Fruit fly (Drosophila melanogaster) whole organism, pupa: ENCODE results near the gene CG8260.

Experiments used
- CG10348 ChIP-seq: fragments of 200-800 bp; sonication (Bioruptor generic); IDR thresholded peaks from 2 replicates; pipeline ENCODE4 v1.3.6; 2022; ENCODE audit warnings: missing biosample characterization, missing genetic modification characterization
- CG12605 ChIP-seq: fragments of 200-800 bp; sonication (Bioruptor generic); IDR thresholded peaks from 2 replicates; pipeline ENCODE4 v1.3.6; 2022; ENCODE audit warnings: missing biosample characterization, missing genetic modification characterization
- CG13204 ChIP-seq: fragments of 200-800 bp; sonication (Bioruptor generic); optimal IDR thresholded peaks from 2 replicates; lab custom pipeline; 2018; ENCODE audit warnings: missing biosample characterization, mild to moderate bottlenecking, missing genetic modification characterization, moderate library complexity
- CG14655 ChIP-seq: fragments of 200-800 bp; sonication (Bioruptor generic); optimal IDR thresholded peaks from 3 replicates; lab custom pipeline; 2017; ENCODE audit warnings: mild to moderate bottlenecking, missing biosample characterization, missing genetic modification reagents, missing genetic modification characterization
- CG15710 ChIP-seq: fragments of 200-800 bp; sonication (Bioruptor generic); optimal IDR thresholded peaks from 2 replicates; lab custom pipeline; 2018; ENCODE audit warnings: missing biosample characterization, mild to moderate bottlenecking, missing genetic modification characterization, moderate library complexity
- CG17806 ChIP-seq: fragments of 200-800 bp; sonication (Bioruptor generic); optimal IDR thresholded peaks from 2 replicates; lab custom pipeline; 2018; ENCODE audit warnings: missing biosample characterization, mild to moderate bottlenecking, missing genetic modification characterization, moderate library complexity
- CG32121 ChIP-seq: fragments of 200-800 bp; sonication (Bioruptor generic); IDR thresholded peaks from 2 replicates; pipeline ENCODE4 v1.3.6; 2022; ENCODE audit warnings: missing biosample characterization, missing genetic modification characterization
- CG34367 ChIP-seq: fragments of 200-800 bp; sonication (Bioruptor generic); optimal IDR thresholded peaks from 2 replicates; lab custom pipeline; 2018; ENCODE audit warnings: missing biosample characterization, mild to moderate bottlenecking, missing genetic modification characterization
- CG4496 ChIP-seq: fragments of 200-800 bp; sonication (Bioruptor generic); IDR thresholded peaks from 3 replicates; pipeline ENCODE4 v1.3.6; 2022; ENCODE audit warnings: missing biosample characterization, missing genetic modification characterization
- CG8159 ChIP-seq: fragments of 200-800 bp; sonication (Bioruptor generic); optimal IDR thresholded peaks from 3 replicates; lab custom pipeline; 2018; ENCODE audit warnings: missing biosample characterization, mild to moderate bottlenecking, missing genetic modification characterization, moderate library complexity
- CG8301 ChIP-seq: fragments of 200-800 bp; sonication (Bioruptor generic); optimal IDR thresholded peaks from 2 replicates; lab custom pipeline; 2018; ENCODE audit warnings: missing biosample characterization, mild to moderate bottlenecking, missing genetic modification characterization
- CG9948 ChIP-seq: fragments of 200-800 bp; sonication (Bioruptor generic); optimal IDR thresholded peaks from 2 replicates; lab custom pipeline; 2018; ENCODE audit warnings: missing biosample characterization, mild to moderate bottlenecking, missing genetic modification characterization, moderate library complexity
- D1 ChIP-seq: fragments of 200-800 bp; sonication (Bioruptor generic); optimal IDR thresholded peaks from 2 replicates; lab custom pipeline; 2018; ENCODE audit warnings: missing biosample characterization, mild to moderate bottlenecking, missing genetic modification characterization, moderate library complexity
- EcR ChIP-seq: fragments of 200-800 bp; sonication (Bioruptor generic); optimal IDR thresholded peaks from 3 replicates; lab custom pipeline; 2019; ENCODE audit warnings: missing biosample characterization, missing genetic modification characterization, mild to moderate bottlenecking, moderate library complexity, missing genetic modification reagents
- Ets98B ChIP-seq: fragments of 200-800 bp; sonication (Bioruptor generic); IDR thresholded peaks from 2 replicates; pipeline ENCODE4 v1.3.6; 2022; ENCODE audit warnings: missing biosample characterization, missing genetic modification characterization
- Pif1A ChIP-seq: fragments of 200-800 bp; sonication (Bioruptor generic); optimal IDR thresholded peaks from 3 replicates; lab custom pipeline; 2016; ENCODE audit warnings: missing biosample characterization, missing genetic modification characterization
- Pif1B ChIP-seq: fragments of 200-800 bp; sonication (Bioruptor generic); optimal IDR thresholded peaks from 3 replicates; lab custom pipeline; 2016; ENCODE audit warnings: missing biosample characterization, missing genetic modification characterization
- Snoo ChIP-seq: fragments of 200-800 bp; sonication (Bioruptor generic); optimal IDR thresholded peaks from 3 replicates; lab custom pipeline; 2017; ENCODE audit warnings: missing biosample characterization, mild to moderate bottlenecking, missing genetic modification characterization, inconsistent platforms
- fd96Ca ChIP-seq: fragments of 200-800 bp; sonication (Bioruptor generic); IDR thresholded peaks from 3 replicates; pipeline ENCODE4 v1.3.6; 2022; ENCODE audit warnings: missing biosample characterization, missing genetic modification characterization
- gl ChIP-seq: fragments of 200-800 bp; sonication (Bioruptor generic); optimal IDR thresholded peaks from 2 replicates; lab custom pipeline; 2018; ENCODE audit warnings: missing biosample characterization, mild to moderate bottlenecking, missing genetic modification characterization
- rn ChIP-seq: fragments of 200-800 bp; sonication (Bioruptor generic); IDR thresholded peaks from 2 replicates; pipeline ENCODE4 v1.3.6; 2022; ENCODE audit warnings: missing biosample characterization, missing genetic modification characterization

The CG8260 gene

DNA sequence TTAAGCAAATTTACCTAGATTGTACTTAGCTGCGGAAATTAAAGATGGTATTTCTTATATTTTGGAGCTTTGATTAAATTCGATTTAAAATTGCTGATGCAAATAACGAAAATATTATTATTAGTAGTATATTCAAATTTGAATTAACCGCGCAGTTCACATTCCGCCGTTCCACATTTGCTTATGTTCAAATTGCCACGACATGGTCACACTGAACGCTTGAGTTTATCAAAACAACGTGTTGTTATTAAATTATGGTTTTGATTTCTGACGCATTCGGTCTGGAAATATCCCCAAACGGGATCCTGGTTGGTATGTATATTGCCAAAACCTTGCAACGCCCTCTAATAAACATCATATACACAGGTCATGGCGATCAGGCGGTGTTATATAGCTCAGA lies 13.3 kb downstream of the CG8260 start, which contains the start of gene CG33172:
Gene CG33172, plus strand, starts transcription at position 208 of the 400 bp plus-strand sequence.
- TF ChIP-seq Pif1A (no peak), CG15710 (tag; lab: Kevin White, UChicago) (no peak)

DNA sequence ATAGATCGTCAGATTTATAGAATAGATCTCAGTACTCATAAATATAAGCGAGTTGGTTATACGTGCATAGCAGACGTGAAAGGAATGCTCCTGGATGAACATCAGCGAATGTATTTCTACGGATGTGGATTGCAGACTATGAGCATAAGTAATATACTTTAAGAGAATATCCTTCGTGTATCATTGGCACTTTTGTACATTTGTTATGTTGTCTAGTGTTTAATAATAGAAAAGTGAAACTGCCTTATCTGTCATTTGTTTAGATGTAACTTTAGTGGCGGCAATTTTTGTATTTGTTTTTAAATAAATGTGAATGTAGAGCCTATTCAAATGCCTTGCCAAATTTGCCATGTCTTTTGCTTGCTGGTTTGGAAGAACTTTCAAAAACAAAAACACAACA lies 16.5 kb downstream of the CG8260 start, which contains the start of gene CG43672:
Gene CG43672, plus strand, starts transcription at position 301 of the 400 bp plus-strand sequence.
- no peak for TF ChIP-seq Ets98B (GFP tag; lab: Robert Waterston, UW)
- TF ChIP-seq CG34367 (tag; lab: Kevin White, UChicago) = no peak
- TF ChIP-seq Snoo (tag; lab: Kevin White, UChicago) = no peak
- no peak for TF ChIP-seq CG8159 (tag; lab: Kevin White, UChicago)
- TF ChIP-seq CG13204 (GFP tag; lab: Kevin White, UChicago) = no peak
- no peak for TF ChIP-seq fd96Ca (GFP tag; lab: Robert Waterston, UW)
- no peak for TF ChIP-seq CG9948 (tag; lab: Kevin White, UChicago)

DNA sequence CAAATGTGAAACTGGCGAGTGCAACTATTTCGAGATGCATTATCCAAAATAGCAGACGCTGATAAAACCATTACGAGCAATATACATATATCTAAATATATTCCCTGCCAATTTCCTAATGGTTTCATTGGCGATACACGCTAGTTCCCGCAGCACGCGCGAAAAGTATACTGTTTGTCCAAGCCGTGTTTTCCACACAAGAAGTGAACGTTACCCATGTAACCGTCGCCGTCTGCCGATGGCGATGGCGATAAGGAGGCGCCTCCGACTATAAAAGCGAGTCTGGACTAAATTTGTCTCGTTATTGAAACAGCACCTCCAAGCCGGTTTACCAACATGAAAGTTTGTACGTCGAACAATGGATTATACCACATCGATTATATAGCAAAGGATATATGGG lies 22.7 kb downstream of the CG8260 start, which contains the start of gene CG43673:
Gene CG43673, plus strand, starts transcription at position 301 of the 400 bp plus-strand sequence.
- TF ChIP-seq EcR (GFP tag; lab: Kevin White, UChicago) = no peak

DNA sequence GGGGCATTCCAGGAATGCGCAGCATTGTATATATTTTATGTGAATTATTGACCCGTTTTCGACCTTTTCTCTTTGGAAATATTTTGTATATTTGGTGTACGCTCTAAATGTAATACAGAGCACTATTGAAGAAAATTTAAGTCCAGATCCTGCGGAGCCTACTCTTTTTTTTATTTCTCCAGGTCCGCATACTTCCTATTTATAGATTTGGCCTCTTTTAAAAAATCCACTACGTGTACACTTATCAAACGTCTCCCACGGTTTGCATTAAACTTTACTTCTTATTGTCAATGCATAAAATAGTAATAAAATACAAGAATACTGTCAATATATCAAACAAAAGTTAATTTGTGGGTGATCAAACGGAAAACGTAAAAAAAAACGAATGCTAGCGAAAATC lies 27.5 kb downstream of the CG8260 start, which contains the start of gene Efhc1.1:
Gene Efhc1.1, minus strand, starts transcription at position 101 of the 400 bp plus-strand sequence.
- no peak for TF ChIP-seq CG17806 (tag; lab: Kevin White, UChicago)
- no peak for TF ChIP-seq CG8301 (tag; lab: Kevin White, UChicago)
- no peak for TF ChIP-seq Pif1B (GFP tag; lab: Kevin White, UChicago)
- TF ChIP-seq gl = no peak
- TF ChIP-seq CG12605 (GFP tag; lab: Robert Waterston, UW) = no peak
- no peak for TF ChIP-seq CG8159 (tag; lab: Kevin White, UChicago)
- TF ChIP-seq Ets98B (GFP tag; lab: Robert Waterston, UW) = no peak
- TF ChIP-seq CG15710 (tag; lab: Kevin White, UChicago) = no peak
- no peak for TF ChIP-seq D1 (tag; lab: Kevin White, UChicago)

DNA sequence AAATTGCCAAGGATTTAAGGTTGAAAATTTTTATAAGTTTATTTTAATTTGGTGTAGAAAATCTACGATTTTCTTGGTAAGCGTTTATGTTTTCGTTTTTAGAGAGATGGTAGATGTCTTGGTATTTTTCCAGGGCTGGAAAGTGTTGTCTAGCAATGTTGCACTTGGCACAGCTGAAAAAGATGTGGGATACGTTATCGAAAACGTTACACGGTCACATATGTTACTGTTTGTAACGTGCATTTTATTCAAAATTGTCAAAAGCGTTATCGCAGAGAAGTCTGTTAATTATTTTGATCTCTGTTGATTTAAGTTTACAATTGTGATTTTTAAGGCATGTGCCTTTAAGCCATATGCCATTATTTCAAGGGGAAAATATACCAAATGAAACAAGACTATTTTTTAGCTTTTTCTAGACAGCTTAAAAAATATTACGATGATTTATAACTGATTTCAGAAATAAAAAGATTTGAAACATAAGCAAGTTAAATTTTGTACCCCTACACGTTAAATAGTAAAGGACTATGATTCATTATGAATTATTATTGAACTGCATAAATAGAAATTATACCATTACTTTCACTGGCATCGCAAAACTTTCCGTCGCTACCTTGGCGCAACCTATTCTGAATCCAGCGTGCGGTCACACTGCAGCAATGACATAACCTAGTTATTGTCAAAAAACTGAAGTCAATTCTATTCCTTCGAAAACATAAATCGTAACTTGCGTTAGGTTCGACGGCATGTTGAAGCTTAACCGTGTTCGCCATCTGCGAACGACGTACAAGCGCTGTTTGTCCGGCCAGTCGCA lies 29.5 kb downstream of the CG8260 start, which contains the start of the genes Paf-AHalpha and mRpS30:
Gene Paf-AHalpha, minus strand, starts transcription at position 155 of the 811 bp plus-strand sequence.
Gene mRpS30, plus strand, starts transcription at position 619 of the 811 bp plus-strand sequence.
- no peak for TF ChIP-seq Pif1B (GFP tag; lab: Kevin White, UChicago)
- no peak for TF ChIP-seq CG10348 (GFP tag; lab: Robert Waterston, UW)
- no peak for TF ChIP-seq D1 (tag; lab: Kevin White, UChicago)
- no peak for TF ChIP-seq Pif1A
- no peak for TF ChIP-seq CG12605 (GFP tag; lab: Robert Waterston, UW)
- no peak for TF ChIP-seq CG34367 (tag; lab: Kevin White, UChicago)
- no peak for TF ChIP-seq gl
- no peak for TF ChIP-seq EcR (GFP tag; lab: Kevin White, UChicago)
- no peak for TF ChIP-seq CG15710 (tag; lab: Kevin White, UChicago)
- TF ChIP-seq CG32121 (GFP tag; lab: Robert Waterston, UW) = no peak
- no peak for TF ChIP-seq CG4496 (GFP tag; lab: Robert Waterston, UW)
- no peak for TF ChIP-seq CG9948 (tag; lab: Kevin White, UChicago)
- no peak for TF ChIP-seq fd96Ca (GFP tag; lab: Robert Waterston, UW)
- no peak for TF ChIP-seq rn
- no peak for TF ChIP-seq CG17806 (tag; lab: Kevin White, UChicago)
- TF ChIP-seq CG14655 (GFP tag; lab: Kevin White, UChicago) = no peak
- TF ChIP-seq Ets98B (GFP tag; lab: Robert Waterston, UW) = no peak
- TF ChIP-seq CG8301 (tag; lab: Kevin White, UChicago) = no peak
- no peak for TF ChIP-seq CG13204 (GFP tag; lab: Kevin White, UChicago)

DNA sequence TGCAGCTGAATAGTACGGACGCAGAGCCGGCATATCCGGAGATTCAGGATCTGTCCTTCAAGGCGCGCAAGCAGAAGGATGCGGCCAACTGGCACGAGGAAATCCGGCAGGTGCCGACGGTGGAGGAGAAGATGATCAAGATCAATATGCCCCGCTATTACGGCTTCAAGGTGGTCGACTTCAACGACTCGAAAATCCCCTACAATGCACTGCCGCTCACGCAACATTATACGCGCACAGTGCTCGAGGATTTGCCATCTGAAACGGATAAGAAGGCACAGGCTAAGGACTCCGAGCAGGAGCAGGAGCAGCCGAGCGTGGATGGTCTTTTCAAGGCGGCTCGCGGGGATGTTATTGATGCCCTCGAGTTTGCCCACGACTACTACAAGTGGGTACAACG lies 30.1 kb downstream of the CG8260 start:
- TF ChIP-seq CG9948 (tag; lab: Kevin White, UChicago) (no peak), fd96Ca (GFP tag; lab: Robert Waterston, UW) (no peak), CG4496 (GFP tag; lab: Robert Waterston, UW) (no peak), CG8301 (tag; lab: Kevin White, UChicago) (no peak), EcR (GFP tag; lab: Kevin White, UChicago) (no peak), D1 (tag; lab: Kevin White, UChicago) (no peak), Pif1B (GFP tag; lab: Kevin White, UChicago) (no peak), CG8159 (tag; lab: Kevin White, UChicago) (no peak), Pif1A (no peak), CG12605 (GFP tag; lab: Robert Waterston, UW) (no peak), CG32121 (GFP tag; lab: Robert Waterston, UW) (no peak), gl (no peak), CG17806 (tag; lab: Kevin White, UChicago) (no peak), CG10348 (GFP tag; lab: Robert Waterston, UW) (no peak), rn (no peak), CG34367 (tag; lab: Kevin White, UChicago) (no peak), Ets98B (GFP tag; lab: Robert Waterston, UW) (no peak), CG15710 (tag; lab: Kevin White, UChicago) (no peak)
